Fruit fly (Drosophila melanogaster): ENCODE results near the gene AsnRS.

dm6 chr2L:19133465-19134365, 2.0 kb upstream of the AsnRS start, which contains the start of gene brat:
- TF ChIP-seq Pif1A (GFP tag; optimal IDR thresholded peaks at IDR 0.05): no peak
- no peak for TF ChIP-seq EcR (GFP tag; optimal IDR thresholded peaks at IDR 0.05)
